Worm (Caenorhabditis elegans): ENCODE data around the gene nhr-43.

The nhr-43 gene

DNA sequence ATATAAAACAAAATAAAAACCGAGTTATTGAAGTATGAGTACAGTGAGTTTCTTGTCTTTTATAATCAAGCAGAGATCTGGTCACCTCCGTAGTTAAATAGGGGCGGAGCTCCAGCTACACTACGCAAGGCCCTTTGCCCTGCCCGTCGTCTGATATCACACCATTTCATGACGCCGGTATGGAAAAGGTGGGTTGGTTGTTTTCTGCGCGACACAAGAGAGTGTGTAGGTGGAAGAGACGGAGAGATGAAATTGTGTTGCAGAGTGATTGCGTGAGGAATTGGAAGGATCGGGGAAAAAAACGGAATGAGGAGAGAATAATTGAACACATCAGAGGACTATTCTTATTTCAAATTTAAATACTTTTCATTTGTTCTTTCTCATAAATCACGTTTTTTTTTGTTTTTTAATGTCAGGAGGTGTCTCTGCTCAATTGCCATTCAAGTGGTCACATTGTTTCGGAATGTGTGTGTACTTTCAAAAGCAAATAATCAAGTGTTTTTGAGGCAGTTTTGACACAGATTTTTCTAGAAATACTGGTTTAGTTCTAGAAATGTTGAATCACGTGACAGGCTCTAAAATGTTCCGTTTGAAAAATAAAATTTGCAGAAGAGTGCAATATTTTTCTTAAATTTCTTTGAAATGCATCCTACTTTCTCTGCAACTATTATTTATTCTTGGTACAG is 16.5 kb downstream of the nhr-43 start, which contains the start of gene ZK822.9:
ZK822.9 (plus strand) TSS at position 180 of the 686 bp plus-strand sequence.
- no peak for TF ChIP-seq pha-4 (tag; optimal IDR thresholded peaks at IDR 0.05)
- TF ChIP-seq nhr-237 (tag; optimal IDR thresholded peaks at IDR 0.05): no peak
- no peak for TF ChIP-seq ceh-39 (tag; optimal IDR thresholded peaks at IDR 0.05)
- TF ChIP-seq drap-1 (GFP tag; optimal IDR thresholded peaks at IDR 0.05): no peak
- TF ChIP-seq lsy-2 (tag; optimal IDR thresholded peaks at IDR 0.05): no peak
- no peak for TF ChIP-seq mab-5 (tag; optimal IDR thresholded peaks at IDR 0.05)
- no peak for TF ChIP-seq tbx-8 (GFP tag; optimal IDR thresholded peaks at IDR 0.05)
- TF ChIP-seq unc-120 (tag; optimal IDR thresholded peaks at IDR 0.05; ENCODE audit: poor library complexity, severe bottlenecking): no peak
- TF ChIP-seq ham-2 (GFP tag; optimal IDR thresholded peaks at IDR 0.05): no peak
- TF ChIP-seq sem-2 (GFP tag; optimal IDR thresholded peaks at IDR 0.05): no peak
- no peak for TF ChIP-seq hlh-1 (tag; optimal IDR thresholded peaks at IDR 0.05)
- TF ChIP-seq bed-3 (GFP tag; optimal IDR thresholded peaks at IDR 0.05): no peak
- no peak for TF ChIP-seq zip-8 (tag; optimal IDR thresholded peaks at IDR 0.05)

- TF ChIP-seq flh-1 (GFP tag; optimal IDR thresholded peaks at IDR 0.05) (no peak), elt-3 (tag; optimal IDR thresholded peaks at IDR 0.05) (no peak), ceh-83 (GFP tag; optimal IDR thresholded peaks at IDR 0.05) (no peak), ceh-43 (GFP tag; optimal IDR thresholded peaks at IDR 0.05) (no peak), tbx-8 (GFP tag; optimal IDR thresholded peaks at IDR 0.05) (no peak), nhr-2 (tag; optimal IDR thresholded peaks at IDR 0.05) (no peak), ceh-39 (tag; optimal IDR thresholded peaks at IDR 0.05) (no peak), nhr-28 (tag; optimal IDR thresholded peaks at IDR 0.05) (no peak)
These were observed 17.5 kb downstream of the nhr-43 start, which contains the start of gene ZK822.10 for ce11 chrIV:11916907-11917306. ZK822.10 (plus strand) TSS chrIV:11917137.

ce11 chrIV:11917886-11918285 is 18.5 kb downstream of the nhr-43 start:
- TF ChIP-seq drap-1 (GFP tag; optimal IDR thresholded peaks at IDR 0.05): no peak
- no peak for TF ChIP-seq elt-1 (tag; optimal IDR thresholded peaks at IDR 0.05; ENCODE audit: borderline replicate concordance, insufficient read depth)
- no peak for TF ChIP-seq sem-2 (GFP tag; optimal IDR thresholded peaks at IDR 0.05)
- no peak for TF ChIP-seq sptf-1 (tag; optimal IDR thresholded peaks at IDR 0.05)
- TF ChIP-seq ceh-83 (GFP tag; optimal IDR thresholded peaks at IDR 0.05): no peak
- no peak for TF ChIP-seq blmp-1 (tag; optimal IDR thresholded peaks at IDR 0.05)
- TF ChIP-seq unc-120 (tag; optimal IDR thresholded peaks at IDR 0.05; ENCODE audit: poor library complexity, severe bottlenecking): no peak
- no peak for TF ChIP-seq nhr-28 (tag; optimal IDR thresholded peaks at IDR 0.05)
- TF ChIP-seq nhr-237 (tag; optimal IDR thresholded peaks at IDR 0.05): no peak
- TF ChIP-seq ces-1 (GFP tag; optimal IDR thresholded peaks at IDR 0.05): no peak
- no peak for TF ChIP-seq unc-39 (tag; optimal IDR thresholded peaks at IDR 0.05)
- no peak for TF ChIP-seq nhr-2 (tag; optimal IDR thresholded peaks at IDR 0.05)
- no peak for TF ChIP-seq bed-3 (GFP tag; optimal IDR thresholded peaks at IDR 0.05)

ce11 chrIV:11919067-11919466 is 19.7 kb downstream of the nhr-43 start:
- TF ChIP-seq nhr-2 (tag; optimal IDR thresholded peaks at IDR 0.05): no peak
- TF ChIP-seq elt-3 (tag; optimal IDR thresholded peaks at IDR 0.05): no peak
- no peak for TF ChIP-seq blmp-1 (tag; optimal IDR thresholded peaks at IDR 0.05)
- no peak for TF ChIP-seq lin-13 (tag; optimal IDR thresholded peaks at IDR 0.05)
- no peak for TF ChIP-seq nhr-12 (tag; optimal IDR thresholded peaks at IDR 0.05)
- TF ChIP-seq elt-1 (tag; optimal IDR thresholded peaks at IDR 0.05; ENCODE audit: borderline replicate concordance, insufficient read depth): no peak
- TF ChIP-seq unc-120 (tag; optimal IDR thresholded peaks at IDR 0.05; ENCODE audit: poor library complexity, severe bottlenecking): no peak
- no peak for TF ChIP-seq sptf-1 (tag; optimal IDR thresholded peaks at IDR 0.05)
- TF ChIP-seq M03D4.4 (tag; optimal IDR thresholded peaks at IDR 0.05): no peak
- TF ChIP-seq mep-1 (tag; optimal IDR thresholded peaks at IDR 0.05): no peak
- TF ChIP-seq zip-8 (tag; optimal IDR thresholded peaks at IDR 0.05): no peak

DNA sequence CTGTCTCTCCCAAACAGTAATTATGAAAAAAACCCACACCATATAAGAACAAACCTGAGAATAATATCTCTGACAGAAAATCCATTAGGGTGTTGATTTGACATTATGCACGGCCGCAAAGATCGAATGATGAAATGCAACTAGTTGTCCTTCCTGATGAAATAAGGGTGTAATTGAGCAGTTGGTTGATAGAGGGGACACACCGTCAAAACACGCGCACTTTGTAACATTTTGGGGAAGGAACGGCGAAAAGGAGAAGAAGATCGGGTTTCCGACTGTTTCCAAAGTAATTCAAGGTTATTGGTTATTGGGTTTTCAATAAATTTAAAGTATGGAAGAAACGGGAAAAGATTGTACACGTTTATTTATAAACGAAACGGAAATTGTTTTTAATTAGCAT is 22.6 kb downstream of the nhr-43 start, which contains the start of gene ZK822.1:
ZK822.1 (minus strand) TSS at position 121 of the 400 bp plus-strand sequence.
- TF ChIP-seq sptf-1 (tag; optimal IDR thresholded peaks at IDR 0.05) (no peak), unc-120 (tag; optimal IDR thresholded peaks at IDR 0.05; ENCODE audit: poor library complexity, severe bottlenecking) (no peak), nhr-12 (tag; optimal IDR thresholded peaks at IDR 0.05) (no peak), unc-62 (GFP tag; optimal IDR thresholded peaks at IDR 0.05) (peak; percentile 18), hlh-1 (tag; optimal IDR thresholded peaks at IDR 0.05) (peak; percentile 93), drap-1 (GFP tag; optimal IDR thresholded peaks at IDR 0.05) (no peak)
